Worm (Caenorhabditis elegans) whole organism, young adult: Measurements from ENCODE around the gene chch-3.

Source experiments
- C17E4.6 ChIP-seq: fragments of 200-800 bp; sonication (Bioruptor generic); IDR thresholded peaks from 2 replicates; pipeline ENCODE4 v1.3.6; 2022; ENCODE audit warnings: missing genetic modification reagents, missing genetic modification characterization, missing compliant biosample characterization
- D2030.7 ChIP-seq: fragments of 200-800 bp; sonication (Bioruptor generic); IDR thresholded peaks from 2 replicates; pipeline ENCODE4 v1.3.6; 2022; ENCODE audit warnings: missing genetic modification reagents, missing genetic modification characterization, missing compliant biosample characterization
- F22D6.2 ChIP-seq: sonication (generic microtip); optimal IDR thresholded peaks from 2 replicates; lab custom pipeline; 2016; ENCODE audit warnings: mild to moderate bottlenecking, missing genetic modification characterization, missing compliant biosample characterization
- F23B12.7 ChIP-seq: sonication (generic microtip); optimal IDR thresholded peaks from 2 replicates; lab custom pipeline; 2017; ENCODE audit warnings: missing genetic modification characterization, mild to moderate bottlenecking, missing compliant biosample characterization, antibody characterized with exemption, moderate library complexity; ENCODE audit not compliant: insufficient read depth
- F33H1.4 ChIP-seq: fragments of 200-800 bp; sonication (Bioruptor generic); IDR thresholded peaks from 2 replicates; pipeline ENCODE4 v1.3.6; 2022; ENCODE audit warnings: missing genetic modification reagents, missing genetic modification characterization, missing compliant biosample characterization
- F37B4.10 ChIP-seq: fragments of 200-800 bp; sonication (Bioruptor generic); IDR thresholded peaks from 2 replicates; pipeline ENCODE4 v1.3.6; 2022; ENCODE audit warnings: missing genetic modification characterization, missing compliant biosample characterization
- F55B11.4 ChIP-seq: sonication (generic microtip); optimal IDR thresholded peaks from 2 replicates; lab custom pipeline; 2016; ENCODE audit warnings: missing compliant biosample characterization, missing genetic modification characterization, borderline replicate concordance; ENCODE audit not compliant: insufficient read depth
- F57C9.4 ChIP-seq: sonication (generic microtip); optimal IDR thresholded peaks from 2 replicates; lab custom pipeline; 2017; ENCODE audit warnings: mild to moderate bottlenecking, missing genetic modification characterization, missing compliant biosample characterization
- K11D2.4 ChIP-seq: fragments of 200-800 bp; sonication (Bioruptor generic); IDR thresholded peaks from 2 replicates; pipeline ENCODE4 v1.3.6; 2022; ENCODE audit warnings: missing genetic modification reagents, missing genetic modification characterization, missing compliant biosample characterization
- K12H6.12 ChIP-seq: fragments of 200-800 bp; sonication (Bioruptor generic); optimal IDR thresholded peaks from 2 replicates; lab custom pipeline; 2018; ENCODE audit warnings: mild to moderate bottlenecking, missing genetic modification characterization, missing compliant biosample characterization
- ZK185.1 ChIP-seq: sonication (generic microtip); optimal IDR thresholded peaks from 2 replicates; lab custom pipeline; 2016; ENCODE audit warnings: mild to moderate bottlenecking, missing genetic modification characterization, missing compliant biosample characterization; ENCODE audit not compliant: poor library complexity, severe bottlenecking
- ama-1 ChIP-seq, 3 experiments: fragments of 150-350 bp in 1 of 3; sonication (generic microtip) in 2 of 3; optimal IDR thresholded peaks; 2 replicates each; lab custom pipeline; 2014 to 2018; ENCODE audit warnings: missing biosample characterization in 2 of 3, missing genetic modification characterization in 2 of 3, missing genetic modification reagents in 2 of 3
- aptf-2 ChIP-seq: fragments of 200-800 bp; sonication (Bioruptor generic); conservative IDR thresholded peaks from 2 replicates; pipeline ENCODE4 v1.3.6; 2022; ENCODE audit warnings: missing genetic modification reagents, missing genetic modification characterization, missing compliant biosample characterization
- athp-1 ChIP-seq: sonication (generic microtip); optimal IDR thresholded peaks from 2 replicates; lab custom pipeline; 2017; ENCODE audit warnings: mild to moderate bottlenecking, missing genetic modification characterization, missing compliant biosample characterization
- bed-1 ChIP-seq: fragments of 200-800 bp; sonication (Bioruptor generic); IDR thresholded peaks from 2 replicates; pipeline ENCODE4 v1.3.6; 2022; ENCODE audit warnings: missing genetic modification reagents, missing genetic modification characterization, missing compliant biosample characterization
- bed-2 ChIP-seq: fragments of 200-800 bp; sonication (Bioruptor generic); IDR thresholded peaks from 2 replicates; pipeline ENCODE4 v1.3.6; 2022; ENCODE audit warnings: missing genetic modification reagents, missing genetic modification characterization, missing compliant biosample characterization
- cebp-1 ChIP-seq, 2 experiments: fragments of 200-800 bp in 1 of 2; sonication (Bioruptor generic) in 1 of 2; sonication (generic microtip) in 1 of 2; IDR thresholded peaks in 1 of 2; optimal IDR thresholded peaks in 1 of 2; 2 replicates each; pipeline versions ENCODE4 v1.3.6 to Lab custom; 2017 to 2022; ENCODE audit warnings: missing compliant biosample characterization in 2 of 2, missing genetic modification characterization in 2 of 2, mild to moderate bottlenecking in 1 of 2, missing genetic modification reagents in 1 of 2, moderate library complexity in 1 of 2
- cebp-2 ChIP-seq: fragments of 200-800 bp; sonication (Bioruptor generic); IDR thresholded peaks from 2 replicates; pipeline ENCODE4 v1.3.6; 2022; ENCODE audit warnings: missing genetic modification characterization, missing compliant biosample characterization
- ceh-40 ChIP-seq: fragments of 200-800 bp; sonication (Bioruptor generic); IDR thresholded peaks from 2 replicates; pipeline ENCODE4 v1.3.6; 2022; ENCODE audit warnings: missing genetic modification characterization, missing compliant biosample characterization
- ceh-58 ChIP-seq: fragments of 200-800 bp; sonication (Bioruptor generic); IDR thresholded peaks from 2 replicates; pipeline ENCODE4 v1.3.6; 2022; ENCODE audit warnings: missing genetic modification characterization, missing compliant biosample characterization
- ceh-79 ChIP-seq: sonication (generic microtip); optimal IDR thresholded peaks from 2 replicates; lab custom pipeline; 2017; ENCODE audit warnings: mild to moderate bottlenecking, missing genetic modification characterization, missing compliant biosample characterization
- ceh-91 ChIP-seq: fragments of 200-800 bp; sonication (Bioruptor generic); IDR thresholded peaks from 2 replicates; pipeline ENCODE4 v1.3.6; 2022; ENCODE audit warnings: missing genetic modification reagents, missing genetic modification characterization, missing compliant biosample characterization
- egl-18 ChIP-seq: fragments of 200-800 bp; sonication (Bioruptor generic); IDR thresholded peaks from 2 replicates; pipeline ENCODE4 v1.3.6; 2022; ENCODE audit warnings: missing genetic modification reagents, missing genetic modification characterization, missing compliant biosample characterization
- ets-4 ChIP-seq: fragments of 200-800 bp; sonication (Bioruptor generic); optimal IDR thresholded peaks from 2 replicates; lab custom pipeline; 2018; ENCODE audit warnings: mild to moderate bottlenecking, missing genetic modification characterization, missing compliant biosample characterization
- hsf-1 ChIP-seq: fragments of 200-800 bp; sonication (Bioruptor generic); IDR thresholded peaks from 2 replicates; pipeline ENCODE4 v1.3.6; 2022; ENCODE audit warnings: missing genetic modification reagents, missing genetic modification characterization, missing compliant biosample characterization
- let-526 ChIP-seq: fragments of 200-800 bp; sonication (Bioruptor generic); IDR thresholded peaks from 2 replicates; pipeline ENCODE4 v1.3.6; 2022; ENCODE audit warnings: missing genetic modification reagents, missing genetic modification characterization, missing compliant biosample characterization
- lin-40 ChIP-seq: sonication (generic microtip); optimal IDR thresholded peaks from 2 replicates; lab custom pipeline; 2016; ENCODE audit warnings: missing genetic modification characterization, mild to moderate bottlenecking, missing compliant biosample characterization, missing genotype, missing genetic modification reagents
- lsy-27 ChIP-seq: sonication (generic microtip); optimal IDR thresholded peaks from 2 replicates; lab custom pipeline; 2017; ENCODE audit warnings: missing genetic modification characterization, mild to moderate bottlenecking, missing compliant biosample characterization, antibody characterized with exemption, missing genotype, borderline replicate concordance; ENCODE audit not compliant: insufficient read depth
- madf-3 ChIP-seq: fragments of 200-800 bp; sonication (Bioruptor generic); IDR thresholded peaks from 2 replicates; pipeline ENCODE4 v1.3.6; 2022; ENCODE audit warnings: missing genetic modification reagents, missing genetic modification characterization, missing compliant biosample characterization
- nfyb-1 ChIP-seq: fragments of 200-800 bp; sonication (Bioruptor generic); IDR thresholded peaks from 2 replicates; pipeline ENCODE4 v1.3.6; 2022; ENCODE audit warnings: missing genetic modification reagents, missing genetic modification characterization, missing compliant biosample characterization
- nhr-120 ChIP-seq: fragments of 200-800 bp; sonication (Bioruptor generic); IDR thresholded peaks from 2 replicates; pipeline ENCODE4 v1.3.6; 2022; ENCODE audit warnings: missing genetic modification characterization, missing compliant biosample characterization
- nhr-80 ChIP-seq: sonication (generic microtip); optimal IDR thresholded peaks from 2 replicates; lab custom pipeline; 2016; ENCODE audit warnings: missing genetic modification characterization, missing compliant biosample characterization
- pbrm-1 ChIP-seq: fragments of 200-800 bp; sonication (Bioruptor generic); IDR thresholded peaks from 2 replicates; pipeline ENCODE4 v1.3.6; 2022; ENCODE audit warnings: missing genetic modification reagents, missing genetic modification characterization, missing compliant biosample characterization
- rcor-1 ChIP-seq: fragments of 200-800 bp; sonication (Bioruptor generic); IDR thresholded peaks from 2 replicates; pipeline ENCODE4 v1.3.6; 2022; ENCODE audit warnings: missing genetic modification reagents, missing genetic modification characterization, missing compliant biosample characterization
- snpc-1.3 ChIP-seq: sonication (generic microtip); optimal IDR thresholded peaks from 2 replicates; lab custom pipeline; 2017; ENCODE audit warnings: missing genetic modification characterization, mild to moderate bottlenecking, missing compliant biosample characterization, antibody characterized with exemption, moderate library complexity, missing genotype, missing genetic modification reagents; ENCODE audit not compliant: insufficient read depth
- snpc-4 ChIP-seq, 5 experiments: fragments of 150-350 bp in 1 of 5; sonication (generic microtip) in 4 of 5; optimal IDR thresholded peaks; 2 replicates each; lab custom pipeline; 2014 to 2018; ENCODE audit warnings: missing genetic modification characterization in 5 of 5, missing biosample characterization in 3 of 5, antibody characterized with exemption in 2 of 5, mild to moderate bottlenecking in 2 of 5, missing compliant biosample characterization in 2 of 5, missing genotype in 2 of 5, moderate library complexity in 2 of 5, missing genetic modification reagents in 1 of 5
- tbx-9 ChIP-seq: sonication (generic microtip); optimal IDR thresholded peaks from 2 replicates; lab custom pipeline; 2016; ENCODE audit warnings: borderline replicate concordance, missing genetic modification characterization, inconsistent platforms, missing compliant biosample characterization
- tlf-1 ChIP-seq: fragments of 200-800 bp; sonication (Bioruptor generic); optimal IDR thresholded peaks from 2 replicates; lab custom pipeline; 2018; ENCODE audit warnings: mild to moderate bottlenecking, missing genetic modification characterization, missing compliant biosample characterization
- unc-130 ChIP-seq: sonication (generic microtip); optimal IDR thresholded peaks from 2 replicates; lab custom pipeline; 2016; ENCODE audit warnings: missing genetic modification reagents, missing genetic modification characterization, missing compliant biosample characterization
- zim-3 ChIP-seq: sonication (generic microtip); optimal IDR thresholded peaks from 2 replicates; lab custom pipeline; 2017; ENCODE audit warnings: mild to moderate bottlenecking, missing genetic modification characterization, moderate library complexity, missing compliant biosample characterization
- ztf-22 ChIP-seq: fragments of 200-800 bp; sonication (Bioruptor generic); optimal IDR thresholded peaks from 2 replicates; lab custom pipeline; 2018; ENCODE audit warnings: mild to moderate bottlenecking, missing genetic modification characterization, moderate library complexity, missing compliant biosample characterization
- ztf-25 ChIP-seq: fragments of 200-800 bp; sonication (Bioruptor generic); IDR thresholded peaks from 2 replicates; pipeline ENCODE4 v1.3.6; 2022; ENCODE audit warnings: missing genetic modification reagents, missing genetic modification characterization, missing compliant biosample characterization
- ztf-26 ChIP-seq: sonication (generic microtip); optimal IDR thresholded peaks from 2 replicates; lab custom pipeline; 2017; ENCODE audit warnings: missing genetic modification characterization, missing compliant biosample characterization
- ztf-3 ChIP-seq: fragments of 200-800 bp; sonication (Bioruptor generic); optimal IDR thresholded peaks from 2 replicates; lab custom pipeline; 2018; ENCODE audit warnings: mild to moderate bottlenecking, missing genetic modification characterization, missing compliant biosample characterization

chch-3 gene

DNA sequence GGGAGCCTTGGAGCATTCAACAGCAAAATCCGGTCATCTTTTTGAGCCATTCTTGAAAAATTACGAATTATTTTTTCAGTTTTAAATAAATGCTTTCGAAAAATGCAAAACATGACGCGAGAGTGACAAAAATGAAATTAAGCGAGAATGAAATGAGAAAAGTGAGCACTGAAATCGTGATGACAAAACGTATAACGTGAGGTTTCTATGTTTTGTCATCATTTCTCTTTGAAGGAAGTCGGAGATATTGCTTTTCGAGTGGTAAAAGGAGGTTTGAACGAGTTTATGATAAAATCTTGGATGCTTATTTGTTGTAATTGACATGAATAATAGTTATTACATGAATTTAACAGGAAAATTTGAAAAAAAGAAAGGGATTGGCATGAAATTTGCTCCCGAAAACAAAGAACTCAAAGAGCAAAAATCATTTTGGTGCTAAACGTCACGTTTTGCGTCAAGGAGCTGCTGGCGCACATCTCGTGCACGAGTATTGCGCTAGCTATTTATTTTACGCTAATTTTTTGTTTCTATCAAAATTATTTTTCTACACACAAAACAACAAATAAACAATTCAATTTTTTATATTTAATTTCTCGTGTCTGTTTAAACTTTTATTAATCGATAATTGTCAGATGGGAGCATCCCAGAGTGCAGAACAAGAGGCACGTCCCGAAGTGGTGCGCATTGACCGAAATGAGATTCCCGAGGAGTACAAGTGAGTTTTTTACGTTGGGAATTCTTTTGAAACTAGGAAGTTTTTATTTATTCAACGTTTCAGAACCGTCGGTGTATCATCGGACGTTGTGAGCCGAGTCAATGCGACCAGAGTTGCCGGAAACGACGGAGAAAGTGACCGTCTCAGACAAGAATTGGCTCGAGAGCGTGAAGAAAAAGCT is at the start of gene chch-3, which contains the start of gene gss-1 (continued):
- TF ChIP-seq cebp-2 (GFP tag; lab: Robert Waterston, UW) (no peak), F23B12.7 (tag; lab: Kevin White, UChicago) (no peak), C17E4.6 (no peak), ceh-58 (GFP tag; lab: Robert Waterston, UW) (no peak), nhr-80 (tag; lab: Kevin White, UChicago) (peak; percentile 74), ama-1 (optimal IDR thresholded peaks at IDR 0.05; lab: Kevin White, UChicago) (no peak), ama-1 (GFP tag; optimal IDR thresholded peaks at IDR 0.05; lab: Kevin White, UChicago) (no peak), let-526 (no peak), cebp-1 (GFP tag; IDR thresholded peaks at IDR 0.05; lab: Robert Waterston, UW) (no peak), cebp-1 (tag; optimal IDR thresholded peaks at IDR 0.05; lab: Kevin White, UChicago) (peak; percentile 55), egl-18 (GFP tag; lab: Robert Waterston, UW) (no peak), tlf-1 (GFP tag; lab: Kevin White, UChicago) (no peak), F55B11.4 (tag; lab: Kevin White, UChicago) (no peak), F57C9.4 (tag; lab: Kevin White, UChicago) (no peak), athp-1 (tag; lab: Kevin White, UChicago) (no peak), ceh-79 (tag; lab: Kevin White, UChicago) (no peak), madf-3 (GFP tag; lab: Robert Waterston, UW) (no peak), zim-3 (no peak), lsy-27 (tag; lab: Kevin White, UChicago) (no peak), snpc-1.3 (no peak), ceh-91 (no peak), D2030.7 (GFP tag; lab: Robert Waterston, UW) (0 out of 2 replicates have a peak, but pooled peaks have one; percentile 34), bed-1 (GFP tag; lab: Robert Waterston, UW) (no peak), ztf-3 (GFP tag; lab: Kevin White, UChicago) (no peak), rcor-1 (peak; percentile 33; the same call in 1 of the 2 replicates), nhr-120 (GFP tag; lab: Robert Waterston, UW) (no peak), K12H6.12 (no peak), F33H1.4 (peak; percentile 52), ets-4 (no peak), K11D2.4 (GFP tag; lab: Robert Waterston, UW) (peak; percentile 23; the same call in 1 of the 2 replicates), nfyb-1 (GFP tag; lab: Robert Waterston, UW) (no peak), unc-130 (GFP tag; lab: Kevin White, UChicago) (no peak), ztf-25 (GFP tag; lab: Robert Waterston, UW) (no peak), aptf-2 (GFP tag; lab: Robert Waterston, UW) (no peak), bed-2 (GFP tag; lab: Robert Waterston, UW) (no peak), ztf-22 (GFP tag; lab: Kevin White, UChicago) (no peak), ceh-40 (no peak), lin-40 (tag; lab: Kevin White, UChicago) (no peak), pbrm-1 (GFP tag; lab: Robert Waterston, UW) (no peak), hsf-1 (GFP tag; lab: Robert Waterston, UW) (no peak), tbx-9 (no peak), ztf-26 (tag; lab: Kevin White, UChicago) (no peak), ZK185.1 (peak; percentile 25), F22D6.2 (tag; lab: Kevin White, UChicago) (no peak), snpc-4 (GFP tag; optimal IDR thresholded peaks at IDR 0.05; lab: Kevin White, UChicago) (no peak), snpc-4 (tag; optimal IDR thresholded peaks at IDR 0.05; lab: Kevin White, UChicago) (peak in 1 of 4 experiments; percentile 21), F37B4.10 (GFP tag; lab: Robert Waterston, UW) (no peak)
